Fruit fly (Drosophila melanogaster) whole organism, pupa: ENCODE measurements around the gene CG5068.

Source experiments
- CG10348 ChIP-seq: fragments of 200-800 bp; sonication (Bioruptor generic); IDR thresholded peaks from 2 replicates; pipeline ENCODE4 v1.3.6; 2022; ENCODE audit warnings: missing biosample characterization, missing genetic modification characterization
- CG12605 ChIP-seq: fragments of 200-800 bp; sonication (Bioruptor generic); IDR thresholded peaks from 2 replicates; pipeline ENCODE4 v1.3.6; 2022; ENCODE audit warnings: missing biosample characterization, missing genetic modification characterization
- CG13204 ChIP-seq: fragments of 200-800 bp; sonication (Bioruptor generic); optimal IDR thresholded peaks from 2 replicates; lab custom pipeline; 2018; ENCODE audit warnings: missing biosample characterization, mild to moderate bottlenecking, missing genetic modification characterization, moderate library complexity
- CG14655 ChIP-seq: fragments of 200-800 bp; sonication (Bioruptor generic); optimal IDR thresholded peaks from 3 replicates; lab custom pipeline; 2017; ENCODE audit warnings: mild to moderate bottlenecking, missing biosample characterization, missing genetic modification reagents, missing genetic modification characterization
- CG15710 ChIP-seq: fragments of 200-800 bp; sonication (Bioruptor generic); optimal IDR thresholded peaks from 2 replicates; lab custom pipeline; 2018; ENCODE audit warnings: missing biosample characterization, mild to moderate bottlenecking, missing genetic modification characterization, moderate library complexity
- CG17806 ChIP-seq: fragments of 200-800 bp; sonication (Bioruptor generic); optimal IDR thresholded peaks from 2 replicates; lab custom pipeline; 2018; ENCODE audit warnings: missing biosample characterization, mild to moderate bottlenecking, missing genetic modification characterization, moderate library complexity
- CG32121 ChIP-seq: fragments of 200-800 bp; sonication (Bioruptor generic); IDR thresholded peaks from 2 replicates; pipeline ENCODE4 v1.3.6; 2022; ENCODE audit warnings: missing biosample characterization, missing genetic modification characterization
- CG34367 ChIP-seq: fragments of 200-800 bp; sonication (Bioruptor generic); optimal IDR thresholded peaks from 2 replicates; lab custom pipeline; 2018; ENCODE audit warnings: missing biosample characterization, mild to moderate bottlenecking, missing genetic modification characterization
- CG4496 ChIP-seq: fragments of 200-800 bp; sonication (Bioruptor generic); IDR thresholded peaks from 3 replicates; pipeline ENCODE4 v1.3.6; 2022; ENCODE audit warnings: missing biosample characterization, missing genetic modification characterization
- CG8159 ChIP-seq: fragments of 200-800 bp; sonication (Bioruptor generic); optimal IDR thresholded peaks from 3 replicates; lab custom pipeline; 2018; ENCODE audit warnings: missing biosample characterization, mild to moderate bottlenecking, missing genetic modification characterization, moderate library complexity
- CG8301 ChIP-seq: fragments of 200-800 bp; sonication (Bioruptor generic); optimal IDR thresholded peaks from 2 replicates; lab custom pipeline; 2018; ENCODE audit warnings: missing biosample characterization, mild to moderate bottlenecking, missing genetic modification characterization
- CG9948 ChIP-seq: fragments of 200-800 bp; sonication (Bioruptor generic); optimal IDR thresholded peaks from 2 replicates; lab custom pipeline; 2018; ENCODE audit warnings: missing biosample characterization, mild to moderate bottlenecking, missing genetic modification characterization, moderate library complexity
- D1 ChIP-seq: fragments of 200-800 bp; sonication (Bioruptor generic); optimal IDR thresholded peaks from 2 replicates; lab custom pipeline; 2018; ENCODE audit warnings: missing biosample characterization, mild to moderate bottlenecking, missing genetic modification characterization, moderate library complexity
- EcR ChIP-seq: fragments of 200-800 bp; sonication (Bioruptor generic); optimal IDR thresholded peaks from 3 replicates; lab custom pipeline; 2019; ENCODE audit warnings: missing biosample characterization, missing genetic modification characterization, mild to moderate bottlenecking, moderate library complexity, missing genetic modification reagents
- Ets98B ChIP-seq: fragments of 200-800 bp; sonication (Bioruptor generic); IDR thresholded peaks from 2 replicates; pipeline ENCODE4 v1.3.6; 2022; ENCODE audit warnings: missing biosample characterization, missing genetic modification characterization
- Pif1A ChIP-seq: fragments of 200-800 bp; sonication (Bioruptor generic); optimal IDR thresholded peaks from 3 replicates; lab custom pipeline; 2016; ENCODE audit warnings: missing biosample characterization, missing genetic modification characterization
- Pif1B ChIP-seq: fragments of 200-800 bp; sonication (Bioruptor generic); optimal IDR thresholded peaks from 3 replicates; lab custom pipeline; 2016; ENCODE audit warnings: missing biosample characterization, missing genetic modification characterization
- Snoo ChIP-seq: fragments of 200-800 bp; sonication (Bioruptor generic); optimal IDR thresholded peaks from 3 replicates; lab custom pipeline; 2017; ENCODE audit warnings: missing biosample characterization, mild to moderate bottlenecking, missing genetic modification characterization, inconsistent platforms
- fd96Ca ChIP-seq: fragments of 200-800 bp; sonication (Bioruptor generic); IDR thresholded peaks from 3 replicates; pipeline ENCODE4 v1.3.6; 2022; ENCODE audit warnings: missing biosample characterization, missing genetic modification characterization
- gl ChIP-seq: fragments of 200-800 bp; sonication (Bioruptor generic); optimal IDR thresholded peaks from 2 replicates; lab custom pipeline; 2018; ENCODE audit warnings: missing biosample characterization, mild to moderate bottlenecking, missing genetic modification characterization
- rn ChIP-seq: fragments of 200-800 bp; sonication (Bioruptor generic); IDR thresholded peaks from 2 replicates; pipeline ENCODE4 v1.3.6; 2022; ENCODE audit warnings: missing biosample characterization, missing genetic modification characterization

The CG5068 gene

DNA sequence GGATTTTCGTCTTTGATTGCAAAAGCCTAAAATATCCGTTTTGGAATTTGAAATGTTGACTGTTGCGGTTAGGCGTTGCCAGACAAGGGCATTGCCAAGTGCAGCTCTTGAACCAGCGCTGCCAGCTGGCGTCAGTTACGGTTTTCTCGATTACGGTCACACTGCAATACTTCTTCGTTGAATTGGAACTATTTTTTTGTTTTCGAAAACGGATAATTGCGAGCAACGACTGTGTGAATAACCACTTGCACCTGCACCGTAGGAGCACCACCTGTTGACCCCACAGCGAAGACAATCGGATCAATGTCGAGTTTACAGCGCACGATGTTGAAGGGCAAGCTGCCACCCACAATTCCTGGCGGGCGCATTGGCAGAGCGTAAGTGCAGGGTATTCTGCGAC is at the start of gene CG5068:
TSS of gene CG5068 (plus strand) at position 129 of the 400 bp plus-strand sequence.
- no peak for TF ChIP-seq CG32121
- TF ChIP-seq CG4496 (GFP tag; lab: Robert Waterston, UW), result no peak
- TF ChIP-seq gl, result no peak
- TF ChIP-seq Pif1A (GFP tag; lab: Kevin White, UChicago), result no peak

- TF ChIP-seq CG15710 (tag; lab: Kevin White, UChicago) (no peak), CG17806 (tag; lab: Kevin White, UChicago) (no peak), CG10348 (no peak), CG12605 (GFP tag; lab: Robert Waterston, UW) (no peak), CG9948 (tag; lab: Kevin White, UChicago) (no peak), fd96Ca (GFP tag; lab: Robert Waterston, UW) (no peak), gl (no peak), Pif1B (GFP tag; lab: Kevin White, UChicago) (no peak), CG8301 (tag; lab: Kevin White, UChicago) (no peak), Ets98B (GFP tag; lab: Robert Waterston, UW) (no peak), CG4496 (GFP tag; lab: Robert Waterston, UW) (no peak), CG32121 (no peak), Pif1A (GFP tag; lab: Kevin White, UChicago) (no peak), EcR (GFP tag; lab: Kevin White, UChicago) (no peak), CG13204 (GFP tag; lab: Kevin White, UChicago) (no peak), D1 (tag; lab: Kevin White, UChicago) (no peak), CG34367 (tag; lab: Kevin White, UChicago) (no peak), CG8159 (no peak), rn (GFP tag; lab: Robert Waterston, UW) (no peak), CG14655 (no peak)
Observed at dm6 chr3L:8939654-8940053, 46.9 kb upstream of the CG5068 start.

DNA sequence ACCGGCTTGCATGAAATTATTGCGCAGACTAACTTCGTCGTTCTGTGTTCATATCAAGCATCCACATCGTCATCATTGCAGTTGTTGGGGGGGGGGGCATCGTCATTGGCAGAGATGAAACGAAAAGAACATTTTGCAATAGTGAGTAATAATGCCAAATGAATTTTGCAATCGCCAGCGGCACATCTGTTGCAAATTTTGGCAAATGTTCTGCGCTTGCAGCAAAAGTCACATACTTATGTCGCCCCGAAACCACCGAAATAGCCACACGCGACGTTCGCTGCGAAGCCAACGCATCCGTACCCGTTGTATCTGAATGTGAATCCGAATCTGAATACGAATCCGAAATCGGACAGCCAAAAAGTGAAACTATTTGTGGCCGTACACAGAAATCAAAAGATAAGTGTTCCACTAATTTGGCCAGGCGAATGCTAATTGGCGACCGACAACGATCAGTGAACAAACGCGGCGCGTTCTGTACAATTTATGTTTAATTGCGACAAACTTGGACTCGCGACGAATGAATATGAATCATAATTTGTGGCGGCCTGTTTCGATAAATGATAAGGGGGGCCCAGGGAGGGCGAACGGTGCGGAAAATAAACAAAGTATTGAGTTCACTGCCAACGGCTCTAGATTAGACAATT is 38.5 kb upstream of the CG5068 start:
- TF ChIP-seq CG32121, result peak; percentile 52; the same call in 1 of the 2 replicates
- TF ChIP-seq CG8301 (tag; lab: Kevin White, UChicago), result no peak
- TF ChIP-seq, all 21 proteins: peak for 1

dm6 chr3L:8949823-8950222 is 36.7 kb upstream of the CG5068 start:
- no peak for TF ChIP-seq CG12605 (GFP tag; lab: Robert Waterston, UW)
- peak; percentile 52; the same call in 1 of the 2 replicates for TF ChIP-seq CG32121

DNA sequence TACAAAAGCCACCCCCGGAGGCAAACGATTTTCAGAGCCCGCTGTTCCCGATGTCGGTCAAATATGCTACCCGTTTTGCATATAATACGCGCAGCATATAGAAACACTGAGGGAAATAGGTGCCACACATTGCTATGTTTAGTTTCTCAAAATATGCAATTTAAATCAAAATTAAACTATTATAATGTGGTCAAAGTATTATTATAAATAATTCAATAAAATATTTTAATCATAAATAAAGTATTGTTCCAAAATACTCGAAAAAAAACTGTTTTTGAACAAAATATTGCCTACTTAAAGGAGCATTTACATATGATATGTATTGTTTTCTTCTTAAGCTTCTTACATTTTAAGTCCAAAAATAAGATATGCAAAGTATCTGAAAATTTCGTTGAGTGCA is 35.6 kb upstream of the CG5068 start:
- no peak for TF ChIP-seq CG10348
- TF ChIP-seq Snoo (tag; lab: Kevin White, UChicago), result no peak

DNA sequence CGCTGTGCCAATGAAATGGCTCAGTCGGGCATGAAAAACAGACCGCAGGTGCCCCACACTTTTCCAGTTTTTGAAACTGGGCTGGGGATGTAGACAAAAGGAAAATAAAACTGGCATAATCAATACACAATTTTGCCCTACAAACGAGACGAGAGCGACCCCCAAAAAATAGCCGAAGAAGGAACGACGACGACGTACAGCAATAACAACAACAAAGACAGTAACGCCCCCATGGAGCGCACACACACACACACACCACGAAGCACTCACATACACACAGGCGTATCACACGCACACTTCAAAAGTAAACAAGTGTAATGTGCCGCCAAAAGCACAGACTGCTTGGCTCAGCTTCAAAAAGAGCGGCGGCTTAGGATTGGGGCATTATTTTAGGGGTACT is 35.0 kb upstream of the CG5068 start:
- TF ChIP-seq EcR (GFP tag; lab: Kevin White, UChicago), result no peak

dm6 chr3L:8952549-8953198 is 33.8 kb upstream of the CG5068 start:
- TF ChIP-seq Pif1B (GFP tag; lab: Kevin White, UChicago) (no peak), rn (GFP tag; lab: Robert Waterston, UW) (no peak), CG17806 (tag; lab: Kevin White, UChicago) (no peak), D1 (tag; lab: Kevin White, UChicago) (no peak), CG9948 (tag; lab: Kevin White, UChicago) (no peak), CG34367 (tag; lab: Kevin White, UChicago) (no peak), fd96Ca (GFP tag; lab: Robert Waterston, UW) (no peak), CG10348 (no peak), CG8301 (tag; lab: Kevin White, UChicago) (no peak), Snoo (tag; lab: Kevin White, UChicago) (no peak), Pif1A (GFP tag; lab: Kevin White, UChicago) (no peak), CG4496 (GFP tag; lab: Robert Waterston, UW) (no peak; the same call in 2 of the 3 replicates), CG14655 (no peak), CG12605 (GFP tag; lab: Robert Waterston, UW) (no peak), CG8159 (no peak), CG15710 (tag; lab: Kevin White, UChicago) (no peak), EcR (GFP tag; lab: Kevin White, UChicago) (no peak), gl (no peak)
